Fruit fly (Drosophila melanogaster): ENCODE measurements around the gene CG15170.

DNA sequence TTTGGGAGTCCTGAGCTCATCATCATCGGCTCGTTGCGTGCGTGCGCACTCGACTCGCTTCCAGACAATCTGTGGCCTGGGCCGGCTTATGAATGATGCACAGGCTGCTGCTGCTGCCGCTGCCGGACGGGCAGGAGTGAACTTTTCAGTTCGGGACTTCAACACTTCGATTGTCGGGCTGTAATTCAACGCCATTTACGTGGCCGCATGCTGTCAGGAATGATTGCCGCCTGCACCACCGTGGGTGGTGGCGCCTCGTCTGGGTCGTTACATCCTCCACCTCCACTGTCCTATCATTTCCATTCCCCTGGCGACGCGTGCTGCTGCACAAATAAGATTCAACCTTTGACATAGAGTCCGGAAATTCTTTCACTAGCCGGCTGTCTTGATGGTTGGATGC, 20.0 kb upstream of the CG15170 start:
- TF ChIP-seq bab1 (GFP tag; optimal IDR thresholded peaks at IDR 0.05) (no peak), Hr96 (GFP tag; optimal IDR thresholded peaks at IDR 0.05) (no peak), cic (GFP tag; optimal IDR thresholded peaks at IDR 0.05) (no peak), CG33017 (tag; optimal IDR thresholded peaks at IDR 0.05) (no peak), kay (GFP tag; ENCODE audit: borderline replicate concordance) (no peak), CG12768 (GFP tag; optimal IDR thresholded peaks at IDR 0.05) (no peak), CG7101 (tag; optimal IDR thresholded peaks at IDR 0.05) (no peak), CG14711 (tag; optimal IDR thresholded peaks at IDR 0.05) (no peak)

Data from whole organism, adult.